Fruit fly (Drosophila melanogaster): ENCODE measurements around the gene CG32683.

Gene CG32683

dm6 chrX:10386810-10387340, 67.8 kb downstream of the CG32683 start:
- TF ChIP-seq Dll (optimal IDR thresholded peaks at IDR 0.05) (no peak), pan (optimal IDR thresholded peaks at IDR 0.05) (no peak), psq (optimal IDR thresholded peaks at IDR 0.05) (no peak), EcR (GFP tag; optimal IDR thresholded peaks at IDR 0.05) (no peak)

DNA sequence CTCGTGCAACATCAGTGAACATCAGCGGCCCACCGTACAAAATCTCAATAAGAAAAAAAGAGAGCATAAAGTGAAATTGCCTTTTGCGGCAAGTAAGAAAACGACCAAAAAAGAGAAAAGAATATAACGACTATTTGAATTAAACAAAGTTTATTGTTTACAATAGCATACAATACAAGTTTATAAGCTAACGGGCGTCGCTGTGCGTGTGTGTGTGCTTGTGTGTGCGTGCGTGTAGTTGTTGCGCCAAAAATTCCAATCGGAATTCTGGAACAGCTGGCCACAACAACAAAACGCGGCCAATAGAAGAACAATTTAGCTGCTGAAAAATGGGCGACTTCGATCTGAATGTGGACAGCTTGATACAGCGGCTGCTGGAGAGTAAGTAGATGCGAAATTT, 68.5 kb downstream of the CG32683 start:
- no peak for TF ChIP-seq pan (optimal IDR thresholded peaks at IDR 0.05)
- TF ChIP-seq Dll (optimal IDR thresholded peaks at IDR 0.05), result no peak
- TF ChIP-seq usp (GFP tag; optimal IDR thresholded peaks at IDR 0.05), result no peak
- no peak for TF ChIP-seq EcR (GFP tag; optimal IDR thresholded peaks at IDR 0.05)
- no peak for TF ChIP-seq CG8478 (optimal IDR thresholded peaks at IDR 0.05)
- TF ChIP-seq psq (optimal IDR thresholded peaks at IDR 0.05), result no peak

- no peak for TF ChIP-seq CG8478 (optimal IDR thresholded peaks at IDR 0.05)
- TF ChIP-seq usp (GFP tag; optimal IDR thresholded peaks at IDR 0.05), result no peak
- no peak for TF ChIP-seq EcR (GFP tag; optimal IDR thresholded peaks at IDR 0.05)
- no peak for TF ChIP-seq Dll (optimal IDR thresholded peaks at IDR 0.05)
- TF ChIP-seq psq (optimal IDR thresholded peaks at IDR 0.05), result no peak
- TF ChIP-seq pan (optimal IDR thresholded peaks at IDR 0.05), result no peak
Measured at dm6 chrX:10385757-10386156, 68.9 kb downstream of the CG32683 start, which contains the start of the genes Psf3 and flw. Gene Psf3, minus strand, starts transcription at chrX:10385861. Gene flw, plus strand, starts transcription at chrX:10385960.

- TF ChIP-seq EcR (GFP tag; optimal IDR thresholded peaks at IDR 0.05) (no peak), psq (optimal IDR thresholded peaks at IDR 0.05) (no peak), pan (optimal IDR thresholded peaks at IDR 0.05) (no peak), Dll (optimal IDR thresholded peaks at IDR 0.05) (no peak), CG8478 (optimal IDR thresholded peaks at IDR 0.05) (no peak)
Measured at dm6 chrX:10384947-10385346, 69.7 kb downstream of the CG32683 start.

DNA sequence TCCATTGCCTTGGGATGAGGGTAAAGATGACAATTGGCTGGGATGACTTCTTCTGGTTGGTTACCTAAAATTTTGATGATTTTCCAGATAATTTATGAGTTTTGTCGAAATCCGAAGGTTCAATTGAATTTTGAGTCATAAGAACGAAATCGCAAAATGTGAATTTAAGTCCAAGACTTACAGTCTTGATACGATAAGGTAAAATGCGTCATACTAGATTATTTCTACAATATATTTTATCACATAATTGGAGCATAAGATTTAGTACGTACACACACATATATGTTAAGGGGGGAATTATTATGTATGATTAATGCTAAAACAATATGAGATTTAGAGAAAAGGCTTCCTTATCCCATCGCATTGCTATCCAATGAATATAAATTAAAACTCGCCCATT, 73.4 kb downstream of the CG32683 start, which contains the start of gene CG32681:
TSS of gene CG32681 (minus strand) at position 101 of the 400 bp plus-strand sequence.
- TF ChIP-seq Dll (optimal IDR thresholded peaks at IDR 0.05) (no peak), usp (GFP tag; optimal IDR thresholded peaks at IDR 0.05) (no peak), EcR (GFP tag; optimal IDR thresholded peaks at IDR 0.05) (no peak), CG8478 (optimal IDR thresholded peaks at IDR 0.05) (no peak), pan (optimal IDR thresholded peaks at IDR 0.05) (no peak), psq (optimal IDR thresholded peaks at IDR 0.05) (no peak)

DNA sequence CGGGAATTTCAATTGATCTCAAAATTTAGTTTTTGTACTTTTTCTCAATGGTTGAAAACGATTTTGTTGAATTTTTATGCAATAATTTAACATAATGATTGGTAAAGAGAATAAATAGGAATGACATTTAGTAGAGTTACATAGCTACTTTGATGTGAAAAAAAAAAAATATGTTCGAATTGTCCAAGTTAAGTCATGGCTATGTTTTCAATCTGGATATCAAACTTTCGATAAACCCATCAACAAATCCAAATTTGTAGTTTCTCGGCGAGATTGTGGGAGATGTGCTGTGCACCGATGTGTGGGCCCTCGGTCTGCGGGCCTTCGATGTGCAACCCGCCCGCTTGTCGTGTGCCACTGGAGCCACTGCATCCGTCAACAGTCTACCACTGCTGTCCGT, 79.5 kb downstream of the CG32683 start, which contains the start of the genes CG32686 and CG2898:
TSS of gene CG32686 (minus strand) at position 101 of the 400 bp plus-strand sequence.
TSS of gene CG2898 (plus strand) at position 159 of the 400 bp plus-strand sequence.
- TF ChIP-seq Dll (optimal IDR thresholded peaks at IDR 0.05), result no peak
- no peak for TF ChIP-seq CG8478 (optimal IDR thresholded peaks at IDR 0.05)
- TF ChIP-seq usp (GFP tag; optimal IDR thresholded peaks at IDR 0.05), result no peak
- no peak for TF ChIP-seq pan (optimal IDR thresholded peaks at IDR 0.05)
- no peak for TF ChIP-seq EcR (GFP tag; optimal IDR thresholded peaks at IDR 0.05)
- no peak for TF ChIP-seq psq (optimal IDR thresholded peaks at IDR 0.05)

- TF ChIP-seq Dll (optimal IDR thresholded peaks at IDR 0.05) (no peak), psq (optimal IDR thresholded peaks at IDR 0.05) (no peak), EcR (GFP tag; optimal IDR thresholded peaks at IDR 0.05) (no peak), CG8478 (optimal IDR thresholded peaks at IDR 0.05) (no peak), pan (optimal IDR thresholded peaks at IDR 0.05) (no peak), usp (GFP tag; optimal IDR thresholded peaks at IDR 0.05) (no peak)
Measured at dm6 chrX:10370201-10371038, 84.3 kb downstream of the CG32683 start.

dm6 chrX:10369763-10370162, 84.9 kb downstream of the CG32683 start:
- TF ChIP-seq EcR (GFP tag; optimal IDR thresholded peaks at IDR 0.05), result no peak
- no peak for TF ChIP-seq Dll (optimal IDR thresholded peaks at IDR 0.05)
- no peak for TF ChIP-seq psq (optimal IDR thresholded peaks at IDR 0.05)

DNA sequence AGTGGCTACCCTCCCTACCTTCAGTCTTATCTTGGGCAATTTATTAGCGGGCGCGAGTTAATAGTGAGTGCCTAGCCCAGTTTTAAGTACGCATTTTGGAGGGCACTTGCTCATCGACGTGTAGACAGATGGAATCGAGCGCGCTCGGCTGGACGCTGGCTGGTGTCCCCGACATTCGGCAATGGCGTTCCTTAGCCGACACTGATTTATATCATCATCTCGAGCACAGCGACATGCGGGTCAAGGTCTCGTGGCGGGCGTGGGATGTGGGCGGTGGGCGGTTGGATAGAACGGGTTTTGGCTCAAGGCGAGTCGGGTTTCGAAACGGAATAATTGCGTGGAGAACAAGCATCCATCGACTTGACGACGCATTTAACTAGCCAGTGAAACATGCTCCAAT, 85.4 kb downstream of the CG32683 start:
- TF ChIP-seq usp (GFP tag; optimal IDR thresholded peaks at IDR 0.05) (no peak), CG8478 (optimal IDR thresholded peaks at IDR 0.05) (no peak), pan (optimal IDR thresholded peaks at IDR 0.05) (no peak), EcR (GFP tag; optimal IDR thresholded peaks at IDR 0.05) (no peak), Dll (optimal IDR thresholded peaks at IDR 0.05) (no peak), psq (optimal IDR thresholded peaks at IDR 0.05) (no peak)

dm6 chrX:10367801-10368203, 86.9 kb downstream of the CG32683 start, which contains the start of gene CG17841:
Gene CG17841, plus strand, starts transcription at chrX:10368052.
- TF ChIP-seq Dll (optimal IDR thresholded peaks at IDR 0.05), result no peak
- TF ChIP-seq psq (optimal IDR thresholded peaks at IDR 0.05), result no peak
- no peak for TF ChIP-seq pan (optimal IDR thresholded peaks at IDR 0.05)
- no peak for TF ChIP-seq usp (GFP tag; optimal IDR thresholded peaks at IDR 0.05)
- TF ChIP-seq EcR (GFP tag; optimal IDR thresholded peaks at IDR 0.05), result no peak
- TF ChIP-seq CG8478 (optimal IDR thresholded peaks at IDR 0.05), result no peak

- TF ChIP-seq CG8478 (optimal IDR thresholded peaks at IDR 0.05) (no peak), psq (optimal IDR thresholded peaks at IDR 0.05) (no peak), Dll (optimal IDR thresholded peaks at IDR 0.05) (no peak), EcR (GFP tag; optimal IDR thresholded peaks at IDR 0.05) (no peak), pan (optimal IDR thresholded peaks at IDR 0.05) (no peak), usp (GFP tag; optimal IDR thresholded peaks at IDR 0.05) (no peak)
Measured at dm6 chrX:10367372-10367771, 87.3 kb downstream of the CG32683 start, which contains the start of gene CG32679. Gene CG32679, minus strand, starts transcription at chrX:10367472.

- TF ChIP-seq Dll (optimal IDR thresholded peaks at IDR 0.05), result no peak
- no peak for TF ChIP-seq usp (GFP tag; optimal IDR thresholded peaks at IDR 0.05)
- no peak for TF ChIP-seq CG8478 (optimal IDR thresholded peaks at IDR 0.05)
- no peak for TF ChIP-seq pan (optimal IDR thresholded peaks at IDR 0.05)
- no peak for TF ChIP-seq EcR (GFP tag; optimal IDR thresholded peaks at IDR 0.05)
- no peak for TF ChIP-seq psq (optimal IDR thresholded peaks at IDR 0.05)
Measured at dm6 chrX:10365748-10366415, 88.8 kb downstream of the CG32683 start.
